Worm (Caenorhabditis elegans) whole organism, late embryonic: ENCODE measurements around the gene lgc-18.

Experiments used
- C08G9.2 ChIP-seq: sonication (generic microtip); optimal IDR thresholded peaks from 2 replicates; lab custom pipeline; 2016; ENCODE audit warnings: mild to moderate bottlenecking, missing genetic modification characterization, moderate library complexity, missing compliant biosample characterization
- C38D4.7 ChIP-seq: fragments of 200-800 bp; sonication (Bioruptor generic); optimal IDR thresholded peaks from 2 replicates; lab custom pipeline; 2018; ENCODE audit warnings: mild to moderate bottlenecking, missing genetic modification characterization, moderate library complexity, missing compliant biosample characterization
- F13H6.1 ChIP-seq: sonication (generic microtip); optimal IDR thresholded peaks from 2 replicates; lab custom pipeline; 2016; ENCODE audit warnings: missing genetic modification characterization, missing compliant biosample characterization
- K09A11.1 ChIP-seq: sonication (generic microtip); optimal IDR thresholded peaks from 2 replicates; lab custom pipeline; 2017; ENCODE audit warnings: antibody characterized with exemption, mild to moderate bottlenecking, missing genetic modification characterization, missing compliant biosample characterization; ENCODE audit not compliant: insufficient read depth
- T23F11.4 ChIP-seq: fragments of 200-800 bp; sonication (Bioruptor generic); optimal IDR thresholded peaks from 2 replicates; lab custom pipeline; 2018; ENCODE audit warnings: mild to moderate bottlenecking, missing genetic modification characterization, missing compliant biosample characterization
- ceh-14 ChIP-seq: sonication (generic microtip); optimal IDR thresholded peaks from 2 replicates; lab custom pipeline; 2016; ENCODE audit warnings: missing genotype, missing genetic modification characterization, missing compliant biosample characterization
- ceh-18 ChIP-seq: sonication (generic microtip); optimal IDR thresholded peaks from 2 replicates; lab custom pipeline; 2016; ENCODE audit warnings: missing genetic modification characterization, missing compliant biosample characterization
- ceh-2 ChIP-seq: sonication (generic microtip); optimal IDR thresholded peaks from 2 replicates; lab custom pipeline; 2016; ENCODE audit warnings: missing genotype, missing genetic modification characterization, missing compliant biosample characterization
- ceh-22 ChIP-seq: sonication (generic microtip); optimal IDR thresholded peaks from 2 replicates; lab custom pipeline; 2017; ENCODE audit warnings: missing biosample characterization, missing genetic modification characterization
- ceh-24 ChIP-seq: sonication (generic microtip); optimal IDR thresholded peaks from 2 replicates; lab custom pipeline; 2016; ENCODE audit warnings: mild to moderate bottlenecking, missing genetic modification characterization, missing compliant biosample characterization
- ceh-30 ChIP-seq: fragments of 150-350 bp; optimal IDR thresholded peaks from 2 replicates; lab custom pipeline; 2014; ENCODE audit warnings: missing biosample characterization, missing genetic modification characterization
- ceh-31 ChIP-seq: sonication (generic microtip); optimal IDR thresholded peaks from 2 replicates; lab custom pipeline; 2016; ENCODE audit warnings: missing genetic modification characterization, missing compliant biosample characterization
- ceh-34 ChIP-seq: sonication (generic microtip); optimal IDR thresholded peaks from 2 replicates; lab custom pipeline; 2016; ENCODE audit warnings: mild to moderate bottlenecking, missing genetic modification characterization, missing compliant biosample characterization
- ceh-45 ChIP-seq: fragments of 200-800 bp; sonication (Bioruptor generic); IDR thresholded peaks from 2 replicates; pipeline ENCODE4 v1.3.6; 2022; ENCODE audit warnings: missing genetic modification reagents, missing genetic modification characterization, missing compliant biosample characterization
- ceh-6 ChIP-seq: fragments of 200-800 bp; sonication (Bioruptor generic); optimal IDR thresholded peaks from 2 replicates; lab custom pipeline; 2018; ENCODE audit warnings: mild to moderate bottlenecking, missing genetic modification characterization, missing compliant biosample characterization
- ceh-9 ChIP-seq: sonication (generic microtip); optimal IDR thresholded peaks from 2 replicates; lab custom pipeline; 2016; ENCODE audit warnings: mild to moderate bottlenecking, missing genetic modification characterization, inconsistent platforms, missing compliant biosample characterization
- che-1 ChIP-seq: sonication (generic microtip); optimal IDR thresholded peaks from 2 replicates; lab custom pipeline; 2016; ENCODE audit warnings: mild to moderate bottlenecking, missing genetic modification characterization, missing compliant biosample characterization
- dmd-4 ChIP-seq: sonication (generic microtip); optimal IDR thresholded peaks from 2 replicates; lab custom pipeline; 2016; ENCODE audit warnings: borderline replicate concordance, missing genetic modification characterization, missing compliant biosample characterization
- elt-4 ChIP-seq: sonication (generic microtip); optimal IDR thresholded peaks from 2 replicates; lab custom pipeline; 2016; ENCODE audit warnings: missing genetic modification characterization, missing compliant biosample characterization
- ets-4 ChIP-seq: sonication (generic microtip); optimal IDR thresholded peaks from 2 replicates; lab custom pipeline; 2016; ENCODE audit warnings: missing genetic modification characterization, missing compliant biosample characterization
- gmeb-2 ChIP-seq: sonication (generic microtip); optimal IDR thresholded peaks from 2 replicates; lab custom pipeline; 2016; ENCODE audit warnings: missing genetic modification characterization, inconsistent platforms, missing compliant biosample characterization
- hlh-13 ChIP-seq: fragments of 200-800 bp; sonication (Bioruptor generic); optimal IDR thresholded peaks from 2 replicates; lab custom pipeline; 2018; ENCODE audit warnings: mild to moderate bottlenecking, missing genetic modification characterization, missing compliant biosample characterization
- hlh-8 ChIP-seq: sonication (generic microtip); optimal IDR thresholded peaks from 2 replicates; lab custom pipeline; 2016; ENCODE audit warnings: missing genotype, missing genetic modification characterization, missing compliant biosample characterization
- nfya-1 ChIP-seq: sonication (generic microtip); optimal IDR thresholded peaks from 2 replicates; lab custom pipeline; 2017; ENCODE audit warnings: missing genetic modification characterization, mild to moderate bottlenecking, missing compliant biosample characterization, antibody characterized with exemption, moderate library complexity
- nhr-11 ChIP-seq: fragments of 150-350 bp; optimal IDR thresholded peaks from 2 replicates; lab custom pipeline; 2014; ENCODE audit warnings: missing biosample characterization, missing genetic modification characterization
- nhr-232 ChIP-seq: sonication (generic microtip); optimal IDR thresholded peaks from 2 replicates; lab custom pipeline; 2016; ENCODE audit warnings: missing genetic modification characterization, missing compliant biosample characterization
- pat-9 ChIP-seq: fragments of 200-800 bp; sonication (Bioruptor generic); optimal IDR thresholded peaks from 2 replicates; lab custom pipeline; 2018; ENCODE audit warnings: mild to moderate bottlenecking, missing genetic modification characterization, moderate library complexity, missing compliant biosample characterization
- pax-1 ChIP-seq: fragments of 150-350 bp; optimal IDR thresholded peaks from 2 replicates; lab custom pipeline; 2014; ENCODE audit warnings: missing biosample characterization, missing genetic modification characterization
- pha-2 ChIP-seq: sonication (generic microtip); optimal IDR thresholded peaks from 2 replicates; lab custom pipeline; 2017; ENCODE audit warnings: mild to moderate bottlenecking, missing genetic modification characterization, missing compliant biosample characterization
- pha-4 ChIP-seq: fragments of 150-350 bp; optimal IDR thresholded peaks from 2 replicates; lab custom pipeline; 2018; ENCODE audit warnings: missing biosample characterization, missing genetic modification reagents, missing genetic modification characterization
- pros-1 ChIP-seq: fragments of 150-350 bp; optimal IDR thresholded peaks from 2 replicates; lab custom pipeline; 2014; ENCODE audit warnings: missing biosample characterization, missing genetic modification reagents, missing genetic modification characterization
- sox-4 ChIP-seq: sonication (generic microtip); optimal IDR thresholded peaks from 2 replicates; lab custom pipeline; 2017; ENCODE audit warnings: mild to moderate bottlenecking, missing genetic modification characterization, inconsistent platforms, missing compliant biosample characterization
- syd-9 ChIP-seq: sonication (generic microtip); optimal IDR thresholded peaks from 2 replicates; lab custom pipeline; 2016; ENCODE audit warnings: mild to moderate bottlenecking, missing genetic modification characterization, moderate library complexity, missing compliant biosample characterization
- tbx-2 ChIP-seq: sonication (generic microtip); optimal IDR thresholded peaks from 2 replicates; lab custom pipeline; 2016; ENCODE audit warnings: missing genetic modification characterization, missing compliant biosample characterization
- unc-42 ChIP-seq: sonication (generic microtip); optimal IDR thresholded peaks from 2 replicates; lab custom pipeline; 2016; ENCODE audit warnings: missing genotype, missing genetic modification characterization, missing compliant biosample characterization
- unc-55 ChIP-seq: sonication (generic microtip); optimal IDR thresholded peaks from 2 replicates; lab custom pipeline; 2017; ENCODE audit warnings: missing biosample characterization, missing genetic modification reagents, missing genetic modification characterization
- unc-86 ChIP-seq: sonication (generic microtip); optimal IDR thresholded peaks from 2 replicates; lab custom pipeline; 2016; ENCODE audit warnings: missing genetic modification characterization, missing compliant biosample characterization
- zip-5 ChIP-seq: sonication (generic microtip); optimal IDR thresholded peaks from 2 replicates; lab custom pipeline; 2016; ENCODE audit warnings: missing genetic modification characterization, missing compliant biosample characterization

Gene lgc-18

ce11 chrX:12125308-12125707 is at the start of gene lgc-18:
Gene lgc-18 (plus strand): TSS chrX:12125608.
- TF ChIP-seq dmd-4 (tag; lab: Kevin White, UChicago) (no peak), T23F11.4 (GFP tag; lab: Kevin White, UChicago) (no peak), ets-4 (tag; lab: Kevin White, UChicago) (no peak), pha-4 (tag; lab: Kevin White, UChicago) (no peak), unc-55 (GFP tag; lab: Kevin White, UChicago) (no peak), hlh-8 (tag; lab: Kevin White, UChicago) (no peak), ceh-31 (tag; lab: Kevin White, UChicago) (no peak), pros-1 (tag; lab: Kevin White, UChicago) (no peak), ceh-14 (no peak), ceh-9 (tag; lab: Kevin White, UChicago) (no peak), nfya-1 (tag; lab: Kevin White, UChicago) (no peak), che-1 (tag; lab: Kevin White, UChicago) (no peak), ceh-2 (tag; lab: Kevin White, UChicago) (no peak), C38D4.7 (GFP tag; lab: Kevin White, UChicago) (no peak), hlh-13 (GFP tag; lab: Kevin White, UChicago) (no peak), nhr-232 (tag; lab: Kevin White, UChicago) (no peak), ceh-34 (tag; lab: Kevin White, UChicago) (no peak), elt-4 (no peak), ceh-45 (GFP tag; lab: Robert Waterston, UW) (no peak)

- TF ChIP-seq gmeb-2 (tag; lab: Kevin White, UChicago) (no peak), ceh-31 (tag; lab: Kevin White, UChicago) (peak; percentile 40), nfya-1 (tag; lab: Kevin White, UChicago) (peak; percentile 3), pax-1 (tag; lab: Kevin White, UChicago) (no peak)
Observed at ce11 chrX:12080581-12081162, 44.7 kb upstream of the lgc-18 start.

ce11 chrX:12081250-12081649 is 44.2 kb upstream of the lgc-18 start:
- TF ChIP-seq ceh-22 (tag; lab: Kevin White, UChicago) (no peak), unc-42 (tag; lab: Kevin White, UChicago) (peak; percentile 66)

DNA sequence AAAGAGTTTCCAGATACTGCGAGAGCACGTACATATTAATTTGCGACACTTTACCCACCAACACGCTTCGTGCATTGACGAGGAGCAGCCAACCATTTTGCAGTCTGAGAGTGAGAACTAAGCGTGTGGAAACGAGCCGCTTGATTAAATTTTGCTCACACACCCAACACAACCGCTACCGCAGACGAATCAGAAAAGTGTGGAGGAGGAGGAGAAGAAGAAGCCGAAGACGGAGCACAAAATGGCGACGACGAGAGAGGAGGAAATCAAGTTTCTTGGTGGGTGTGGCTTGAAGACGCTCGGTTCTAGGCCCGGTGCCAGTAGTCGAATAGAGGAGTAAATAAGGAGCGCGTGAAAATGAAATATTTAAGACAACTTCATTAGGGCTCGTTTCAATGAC is 42.6 kb upstream of the lgc-18 start:
- TF ChIP-seq unc-42 (tag; lab: Kevin White, UChicago) (peak; percentile 99), ceh-14 (peak; percentile 86), T23F11.4 (GFP tag; lab: Kevin White, UChicago) (no peak), ceh-31 (tag; lab: Kevin White, UChicago) (peak; percentile 40), sox-4 (no peak), elt-4 (peak; percentile 23), nfya-1 (tag; lab: Kevin White, UChicago) (peak; percentile 50)
- TF ChIP-seq, all 69 proteins: peak for 5

DNA sequence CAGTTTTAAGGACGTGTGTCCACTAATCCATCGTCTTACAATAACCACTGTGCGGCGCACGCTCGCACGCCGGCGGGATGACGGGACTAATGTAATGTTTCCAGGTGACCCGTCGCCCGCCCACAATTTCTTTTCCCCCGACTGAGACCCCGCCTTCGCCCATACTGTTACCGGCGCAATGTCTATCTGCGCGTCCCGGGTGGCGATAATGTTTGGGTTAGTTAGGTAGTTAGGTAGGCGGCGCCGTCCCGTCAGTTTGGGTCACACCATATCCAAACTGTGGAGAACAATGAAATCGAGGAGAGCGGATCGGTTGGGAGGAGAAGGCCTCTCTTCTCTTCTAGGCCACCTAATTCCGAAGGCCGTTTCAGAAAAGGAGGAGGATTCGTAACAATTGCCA is 39.1 kb upstream of the lgc-18 start:
- TF ChIP-seq elt-4 (peak; percentile 78), zip-5 (no peak), ceh-31 (tag; lab: Kevin White, UChicago) (peak; percentile 61), ceh-18 (tag; lab: Kevin White, UChicago) (no peak), ceh-6 (GFP tag; lab: Kevin White, UChicago) (peak; percentile 4), pha-2 (tag; lab: Kevin White, UChicago) (no peak), nfya-1 (tag; lab: Kevin White, UChicago) (peak; percentile 15), F13H6.1 (tag; lab: Kevin White, UChicago) (no peak), tbx-2 (tag; lab: Kevin White, UChicago) (no peak), syd-9 (tag; lab: Kevin White, UChicago) (no peak), unc-86 (tag; lab: Kevin White, UChicago) (no peak), nhr-11 (no peak), ceh-30 (no peak), pat-9 (no peak), K09A11.1 (no peak), ceh-34 (tag; lab: Kevin White, UChicago) (peak; percentile 4), ceh-24 (tag; lab: Kevin White, UChicago) (no peak), C08G9.2 (tag; lab: Kevin White, UChicago) (peak; percentile 19)
